Worm (Caenorhabditis elegans): ENCODE measurements around the gene Y79H2A.2.

The Y79H2A.2 gene

ce11 chrIII:12003264-12003663 is 27.3 kb downstream of the Y79H2A.2 start (continued):
- TF ChIP-seq sup-37 (GFP tag; optimal IDR thresholded peaks at IDR 0.05), result no peak
- no peak for TF ChIP-seq aha-1 (tag; optimal IDR thresholded peaks at IDR 0.05)
- no peak for TF ChIP-seq nhr-12 (tag; optimal IDR thresholded peaks at IDR 0.05)
- TF ChIP-seq nhr-84 (tag; optimal IDR thresholded peaks at IDR 0.05), result no peak
- TF ChIP-seq F16B12.6 (tag; optimal IDR thresholded peaks at IDR 0.05), result no peak
- no peak for TF ChIP-seq efl-3 (GFP tag; optimal IDR thresholded peaks at IDR 0.05)
- no peak for TF ChIP-seq alr-1 (tag; optimal IDR thresholded peaks at IDR 0.05; ENCODE audit: borderline replicate concordance)
- TF ChIP-seq ceh-8 (GFP tag; optimal IDR thresholded peaks at IDR 0.05), result no peak
- peak; percentile 67 for TF ChIP-seq blmp-1 (tag; optimal IDR thresholded peaks at IDR 0.05)
- no peak for TF ChIP-seq mef-2 (tag; optimal IDR thresholded peaks at IDR 0.05)
- TF ChIP-seq ztf-4 (tag; optimal IDR thresholded peaks at IDR 0.05), result no peak
- peak; percentile 65 for TF ChIP-seq rnt-1 (tag; optimal IDR thresholded peaks at IDR 0.05)
- TF ChIP-seq sptf-1 (tag; optimal IDR thresholded peaks at IDR 0.05), result no peak
- no peak for TF ChIP-seq C34B4.2 (tag; optimal IDR thresholded peaks at IDR 0.05)
- TF ChIP-seq C16A3.4 (tag; optimal IDR thresholded peaks at IDR 0.05), result peak; percentile 61
- no peak for TF ChIP-seq ets-5 (GFP tag; IDR thresholded peaks at IDR 0.05)
- TF ChIP-seq unc-86 (tag; optimal IDR thresholded peaks at IDR 0.05), result no peak
- no peak for TF ChIP-seq lin-13 (GFP tag; optimal IDR thresholded peaks at IDR 0.05)
- peak; percentile 12 for TF ChIP-seq swsn-7 (tag; optimal IDR thresholded peaks at IDR 0.05)
- no peak for TF ChIP-seq dsc-1 (tag; optimal IDR thresholded peaks at IDR 0.05)
- peak; percentile 74 for TF ChIP-seq snu-23 (GFP tag; optimal IDR thresholded peaks at IDR 0.05)
- TF ChIP-seq zag-1 (tag; optimal IDR thresholded peaks at IDR 0.05), result no peak
- TF ChIP-seq hpl-2 (GFP tag; optimal IDR thresholded peaks at IDR 0.05), result no peak
- no peak for TF ChIP-seq egl-27 (tag; optimal IDR thresholded peaks at IDR 0.05)
- no peak for TF ChIP-seq tlp-1 (tag; optimal IDR thresholded peaks at IDR 0.05)
- TF ChIP-seq fkh-10 (GFP tag; optimal IDR thresholded peaks at IDR 0.05), result no peak
- TF ChIP-seq irx-1 (tag; optimal IDR thresholded peaks at IDR 0.05), result no peak
- TF ChIP-seq ceh-82 (tag; optimal IDR thresholded peaks at IDR 0.05), result no peak
- TF ChIP-seq hlh-4 (tag; optimal IDR thresholded peaks at IDR 0.05), result no peak
- peak; percentile 42 for TF ChIP-seq nhr-19 (GFP tag; conservative IDR thresholded peaks at IDR 0.05)
- TF ChIP-seq grh-1 (GFP tag; IDR thresholded peaks at IDR 0.05), result 0 out of 2 replicates have a peak, but pooled peaks have one; percentile 9
- peak in 2 of 6 experiments; percentile 45 to 80 for TF ChIP-seq elt-3 (tag; optimal IDR thresholded peaks at IDR 0.05)
- no peak for TF ChIP-seq ztf-11 (tag; optimal IDR thresholded peaks at IDR 0.05)
- no peak for TF ChIP-seq jun-1 (tag; optimal IDR thresholded peaks at IDR 0.05)
- TF ChIP-seq nhr-71 (tag; optimal IDR thresholded peaks at IDR 0.05), result peak; percentile 71
- TF ChIP-seq ama-1 (optimal IDR thresholded peaks at IDR 0.05), result no peak

ce11 chrIII:12002850-12003249 is 27.7 kb downstream of the Y79H2A.2 start, which contains the start of gene Y56A3A.33:
Gene Y56A3A.33, minus strand, starts transcription at chrIII:12002950.
- TF ChIP-seq mdl-1 (tag; optimal IDR thresholded peaks at IDR 0.05), result no peak
- no peak for TF ChIP-seq nhr-90 (tag; optimal IDR thresholded peaks at IDR 0.05; ENCODE audit: poor library complexity)

- TF ChIP-seq hlh-17 (GFP tag; optimal IDR thresholded peaks at IDR 0.05; ENCODE audit: borderline replicate concordance) (no peak), alr-1 (tag; optimal IDR thresholded peaks at IDR 0.05; ENCODE audit: borderline replicate concordance) (no peak), nhr-71 (tag; optimal IDR thresholded peaks at IDR 0.05) (no peak), nhr-20 (tag; optimal IDR thresholded peaks at IDR 0.05) (no peak), dsc-1 (tag; optimal IDR thresholded peaks at IDR 0.05) (no peak), efl-1 (optimal IDR thresholded peaks at IDR 0.05) (no peak), efl-1 (GFP tag; optimal IDR thresholded peaks at IDR 0.05 in 1 of 2) (no peak), egl-27 (tag; optimal IDR thresholded peaks at IDR 0.05) (no peak)
Measured at ce11 chrIII:11999543-11999942, 31.0 kb downstream of the Y79H2A.2 start.
